Fruit fly (Drosophila melanogaster): Measurements from ENCODE around the gene CG9286.

The CG9286 gene

dm6 chr3R:13806032-13806709 lies 25.4 kb downstream of the CG9286 start:
- TF ChIP-seq CG7045 (GFP tag; optimal IDR thresholded peaks at IDR 0.05), result no peak
- no peak for TF ChIP-seq tj (GFP tag; optimal IDR thresholded peaks at IDR 0.05)
- TF ChIP-seq CG7101 (tag; optimal IDR thresholded peaks at IDR 0.05), result no peak
- TF ChIP-seq CG14711 (tag; optimal IDR thresholded peaks at IDR 0.05), result no peak
- no peak for TF ChIP-seq Hr96 (GFP tag; optimal IDR thresholded peaks at IDR 0.05)
- no peak for TF ChIP-seq bab1 (GFP tag; optimal IDR thresholded peaks at IDR 0.05)

- no peak for TF ChIP-seq Crg-1 (GFP tag; optimal IDR thresholded peaks at IDR 0.05)
- no peak for TF ChIP-seq CG11617 (GFP tag; optimal IDR thresholded peaks at IDR 0.05)
Measured at dm6 chr3R:13806710-13807093, 25.9 kb downstream of the CG9286 start.

- TF ChIP-seq CG14711 (tag; optimal IDR thresholded peaks at IDR 0.05), result no peak
- no peak for TF ChIP-seq CG5204 (GFP tag; optimal IDR thresholded peaks at IDR 0.05)
- no peak for TF ChIP-seq toe (GFP tag; optimal IDR thresholded peaks at IDR 0.05)
- no peak for TF ChIP-seq ovo (GFP tag; optimal IDR thresholded peaks at IDR 0.05)
- TF ChIP-seq bab1 (GFP tag; optimal IDR thresholded peaks at IDR 0.05), result no peak
Measured at dm6 chr3R:13807330-13807729, 26.6 kb downstream of the CG9286 start.

dm6 chr3R:13807906-13808305 lies 27.1 kb downstream of the CG9286 start:
- TF ChIP-seq toe (GFP tag; optimal IDR thresholded peaks at IDR 0.05) (no peak), Mnt (GFP tag; optimal IDR thresholded peaks at IDR 0.05) (no peak), ovo (GFP tag; optimal IDR thresholded peaks at IDR 0.05) (no peak), Crg-1 (GFP tag; optimal IDR thresholded peaks at IDR 0.05) (no peak), tj (GFP tag; optimal IDR thresholded peaks at IDR 0.05) (no peak), CG12768 (GFP tag; optimal IDR thresholded peaks at IDR 0.05) (no peak), CG7101 (tag; optimal IDR thresholded peaks at IDR 0.05) (no peak), Clk (GFP tag; optimal IDR thresholded peaks at IDR 0.05) (no peak), cic (GFP tag; optimal IDR thresholded peaks at IDR 0.05) (no peak), cnc (optimal IDR thresholded peaks at IDR 0.05) (no peak), CG14711 (tag; optimal IDR thresholded peaks at IDR 0.05) (no peak), CG7045 (GFP tag; optimal IDR thresholded peaks at IDR 0.05) (no peak), CG1620 (GFP tag; optimal IDR thresholded peaks at IDR 0.05) (no peak), CG33017 (tag; optimal IDR thresholded peaks at IDR 0.05) (no peak), pad (GFP tag; optimal IDR thresholded peaks at IDR 0.05) (no peak), kay (GFP tag; ENCODE audit: borderline replicate concordance) (no peak), CG5204 (GFP tag; optimal IDR thresholded peaks at IDR 0.05) (no peak)

- TF ChIP-seq CG1620 (GFP tag; optimal IDR thresholded peaks at IDR 0.05), result no peak
- TF ChIP-seq bab1 (GFP tag; optimal IDR thresholded peaks at IDR 0.05), result no peak
Measured at dm6 chr3R:13809261-13809660, 28.5 kb downstream of the CG9286 start.

- TF ChIP-seq Mnt (GFP tag; optimal IDR thresholded peaks at IDR 0.05), result no peak
- TF ChIP-seq tj (GFP tag; optimal IDR thresholded peaks at IDR 0.05), result peak; percentile 91
- TF ChIP-seq CG33017 (tag; optimal IDR thresholded peaks at IDR 0.05), result no peak
- no peak for TF ChIP-seq CG11617 (GFP tag; optimal IDR thresholded peaks at IDR 0.05)
- no peak for TF ChIP-seq toe (GFP tag; optimal IDR thresholded peaks at IDR 0.05)
Measured at dm6 chr3R:13810308-13810707, 29.5 kb downstream of the CG9286 start.

dm6 chr3R:13811737-13812136 lies 31.0 kb downstream of the CG9286 start:
- TF ChIP-seq Crg-1 (GFP tag; optimal IDR thresholded peaks at IDR 0.05) (no peak), CG11617 (GFP tag; optimal IDR thresholded peaks at IDR 0.05) (no peak), cnc (optimal IDR thresholded peaks at IDR 0.05) (no peak), Clk (GFP tag; optimal IDR thresholded peaks at IDR 0.05) (no peak), CG12768 (GFP tag; optimal IDR thresholded peaks at IDR 0.05) (no peak), tj (GFP tag; optimal IDR thresholded peaks at IDR 0.05) (no peak), kay (GFP tag; ENCODE audit: borderline replicate concordance) (no peak)

dm6 chr3R:13812736-13813250 lies 32.0 kb downstream of the CG9286 start, which contains the start of the genes tal-1A, tal-2A, tal-3A and tal-AA:
Gene tal-1A (plus strand): TSS chr3R:13813109.
Gene tal-2A (plus strand): TSS chr3R:13813109.
Gene tal-3A (plus strand): TSS chr3R:13813109.
Gene tal-AA (plus strand): TSS chr3R:13813109.
- TF ChIP-seq Crg-1 (GFP tag; optimal IDR thresholded peaks at IDR 0.05) (peak; percentile 36), CG1620 (GFP tag; optimal IDR thresholded peaks at IDR 0.05) (no peak), CG12768 (GFP tag; optimal IDR thresholded peaks at IDR 0.05) (peak; percentile 4), pad (GFP tag; optimal IDR thresholded peaks at IDR 0.05) (no peak), CG7101 (tag; optimal IDR thresholded peaks at IDR 0.05) (no peak), CG5204 (GFP tag; optimal IDR thresholded peaks at IDR 0.05) (no peak), CG11617 (GFP tag; optimal IDR thresholded peaks at IDR 0.05) (no peak), Clk (GFP tag; optimal IDR thresholded peaks at IDR 0.05) (no peak), toe (GFP tag; optimal IDR thresholded peaks at IDR 0.05) (no peak), ovo (GFP tag; optimal IDR thresholded peaks at IDR 0.05) (no peak), Mnt (GFP tag; optimal IDR thresholded peaks at IDR 0.05) (peak; percentile 9), bab1 (GFP tag; optimal IDR thresholded peaks at IDR 0.05) (peak; percentile 36), Hr96 (GFP tag; optimal IDR thresholded peaks at IDR 0.05) (peak; percentile 45), cnc (optimal IDR thresholded peaks at IDR 0.05) (no peak), CG7045 (GFP tag; optimal IDR thresholded peaks at IDR 0.05) (no peak), kay (GFP tag; ENCODE audit: borderline replicate concordance) (no peak), tj (GFP tag; optimal IDR thresholded peaks at IDR 0.05) (peak; percentile 79), CG33017 (tag; optimal IDR thresholded peaks at IDR 0.05) (no peak), CG14711 (tag; optimal IDR thresholded peaks at IDR 0.05) (no peak), cic (GFP tag; optimal IDR thresholded peaks at IDR 0.05) (no peak)
